Worm (Caenorhabditis elegans): ENCODE data around the gene C07H4.1.
A peak's percentile ranks its signal among the peaks of the same experiment; 100 is the strongest.

C07H4.1 gene

ce11 chrII:9083093-9083492 lies 10.4 kb downstream of the C07H4.1 start, which contains the start of gene sysm-1:
Gene sysm-1 (minus strand): TSS chrII:9083193.
- TF ChIP-seq dmd-6 (GFP tag; IDR thresholded peaks at IDR 0.05) (peak; percentile 27; the same call in 1 of the 2 replicates), F26F4.8 (GFP tag; conservative IDR thresholded peaks at IDR 0.05) (no peak)

ce11 chrII:9078351-9078750 lies 15.1 kb downstream of the C07H4.1 start:
- TF ChIP-seq tag-97 (GFP tag; IDR thresholded peaks at IDR 0.05) (no peak), lin-15B (tag; optimal IDR thresholded peaks at IDR 0.05) (no peak), hlh-11 (tag; optimal IDR thresholded peaks at IDR 0.05) (peak; percentile 67), daf-12 (tag; optimal IDR thresholded peaks at IDR 0.05) (no peak), skn-1 (tag; optimal IDR thresholded peaks at IDR 0.05) (no peak), ctbp-1 (GFP tag; IDR thresholded peaks at IDR 0.05) (no peak), T26A8.4 (GFP tag; IDR thresholded peaks at IDR 0.05) (no peak), snpc-4 (tag; optimal IDR thresholded peaks at IDR 0.05) (no peak), lin-13 (GFP tag; optimal IDR thresholded peaks at IDR 0.05) (no peak), egl-43 (GFP tag; IDR thresholded peaks at IDR 0.05) (no peak), mes-2 (tag; optimal IDR thresholded peaks at IDR 0.05; ENCODE audit: poor library complexity, severe bottlenecking) (no peak), vab-7 (GFP tag; IDR thresholded peaks at IDR 0.05) (no peak), daf-16 (GFP tag; optimal IDR thresholded peaks at IDR 0.05) (peak in 1 of 2 experiments; percentile 91), daf-16 (tag; optimal IDR thresholded peaks at IDR 0.05) (no peak), daf-8 (GFP tag; IDR thresholded peaks at IDR 0.05) (no peak), mxl-2 (GFP tag; conservative IDR thresholded peaks at IDR 0.05) (no peak), hlh-30 (tag; optimal IDR thresholded peaks at IDR 0.05; ENCODE audit: insufficient read depth) (no peak), madf-9 (GFP tag; conservative IDR thresholded peaks at IDR 0.05) (no peak), fos-1 (tag; optimal IDR thresholded peaks at IDR 0.05) (no peak), aha-1 (tag) (no peak), unc-62 (GFP tag; optimal IDR thresholded peaks at IDR 0.05 in 1 of 2) (peak in 1 of 2 experiments; percentile 97), unc-62 (tag; optimal IDR thresholded peaks at IDR 0.05) (no peak), spr-1 (tag; optimal IDR thresholded peaks at IDR 0.05) (no peak), cey-2 (tag; optimal IDR thresholded peaks at IDR 0.05; ENCODE audit: borderline replicate concordance, insufficient read depth) (no peak), nhr-11 (tag; optimal IDR thresholded peaks at IDR 0.05) (peak; percentile 24)

- no peak for TF ChIP-seq T26A8.4 (GFP tag; IDR thresholded peaks at IDR 0.05)
- peak; percentile 53 for TF ChIP-seq hlh-30 (tag; optimal IDR thresholded peaks at IDR 0.05; ENCODE audit: insufficient read depth)
- peak; percentile 35 for TF ChIP-seq dmd-6 (GFP tag; IDR thresholded peaks at IDR 0.05)
- peak; percentile 73 for TF ChIP-seq mxl-3 (GFP tag; optimal IDR thresholded peaks at IDR 0.05)
- peak; percentile 57 for TF ChIP-seq pqm-1 (tag; optimal IDR thresholded peaks at IDR 0.05)
- TF ChIP-seq aha-1 (tag): peak; percentile 92
- TF ChIP-seq mdl-1 (tag; optimal IDR thresholded peaks at IDR 0.05): peak in 1 of 2 experiments; percentile 9
- TF ChIP-seq nhr-28 (tag; optimal IDR thresholded peaks at IDR 0.05): peak; percentile 13
- no peak for TF ChIP-seq spr-3 (GFP tag; optimal IDR thresholded peaks at IDR 0.05)
Observed at ce11 chrII:9076098-9076879, 17.2 kb downstream of the C07H4.1 start.

- TF ChIP-seq ceh-62 (tag; optimal IDR thresholded peaks at IDR 0.05) (no peak), mdt-29 (GFP tag; IDR thresholded peaks at IDR 0.05) (no peak), Y5F2A.4 (GFP tag; optimal IDR thresholded peaks at IDR 0.05) (no peak), skn-1 (tag; optimal IDR thresholded peaks at IDR 0.05) (no peak), aly-2 (tag; optimal IDR thresholded peaks at IDR 0.05) (no peak), daf-16 (GFP tag; optimal IDR thresholded peaks at IDR 0.05) (no peak), daf-16 (tag; optimal IDR thresholded peaks at IDR 0.05) (no peak), unc-62 (GFP tag; optimal IDR thresholded peaks at IDR 0.05 in 1 of 2) (peak in 1 of 2 experiments; percentile 97), unc-62 (tag; optimal IDR thresholded peaks at IDR 0.05) (no peak), nhr-77 (tag; optimal IDR thresholded peaks at IDR 0.05) (no peak)
Observed at ce11 chrII:9074492-9074891, 19.0 kb downstream of the C07H4.1 start.

Measured in whole organism, L4 larva.